Fruit fly (Drosophila melanogaster): ENCODE measurements around the gene Uxs.
A peak's percentile ranks its signal among the peaks of the same experiment; 100 is the strongest.

Gene Uxs

dm6 chr3L:8165436-8165835 is 15.3 kb upstream of the Uxs start, which contains the start of gene CG13675:
Gene CG13675, minus strand, starts transcription at chr3L:8165518.
- TF ChIP-seq Deaf1 (tag; optimal IDR thresholded peaks at IDR 0.05): peak; percentile 67
- no peak for TF ChIP-seq CG12744 (GFP tag; optimal IDR thresholded peaks at IDR 0.05)
- TF ChIP-seq mam (GFP tag; optimal IDR thresholded peaks at IDR 0.05): no peak
- no peak for TF ChIP-seq CG8924 (tag; optimal IDR thresholded peaks at IDR 0.05)
- TF ChIP-seq chinmo (GFP tag; IDR thresholded peaks at IDR 0.05; ENCODE audit: partially characterized antibody): 0 out of 4 replicates have a peak, but pooled peaks have one; percentile 50
- TF ChIP-seq sens (GFP tag): peak; percentile 21

- TF ChIP-seq CG4707 (GFP tag; optimal IDR thresholded peaks at IDR 0.05) (peak; percentile 100), Ravus (GFP tag; IDR thresholded peaks at IDR 0.05) (no peak), unc-4 (GFP tag; IDR thresholded peaks at IDR 0.05; ENCODE audit: partially characterized antibody) (0 out of 2 replicates have a peak, but pooled peaks have one; percentile 29), Sry-δ (GFP tag; optimal IDR thresholded peaks at IDR 0.05) (peak; percentile 45), CG12236 (GFP tag; optimal IDR thresholded peaks at IDR 0.05) (no peak), Dad (GFP tag; optimal IDR thresholded peaks at IDR 0.05) (peak; percentile 16), CG16813 (GFP tag; IDR thresholded peaks at IDR 0.05; ENCODE audit: partially characterized antibody) (peak; percentile 58), dysf (GFP tag; IDR thresholded peaks at IDR 0.05) (no peak), Ets97D (GFP tag; optimal IDR thresholded peaks at IDR 0.05) (peak; percentile 70), CG30403 (GFP tag; optimal IDR thresholded peaks at IDR 0.05) (peak; percentile 26), CG9797 (GFP tag; optimal IDR thresholded peaks at IDR 0.05) (peak; percentile 34), CG11696 (GFP tag; IDR thresholded peaks at IDR 0.05) (no peak), hbn (GFP tag; IDR thresholded peaks at IDR 0.05; ENCODE audit: partially characterized antibody) (peak; percentile 25; the same call in 1 of the 2 replicates), sens (GFP tag) (peak; percentile 77), yki (optimal IDR thresholded peaks at IDR 0.05) (no peak), pzg (GFP tag; optimal IDR thresholded peaks at IDR 0.05) (peak; percentile 81), ems (GFP tag; optimal IDR thresholded peaks at IDR 0.05) (peak; percentile 17), CG4730 (GFP tag; IDR thresholded peaks at IDR 0.05) (no peak), z (GFP tag; IDR thresholded peaks at IDR 0.05) (no peak), gsb (GFP tag; IDR thresholded peaks at IDR 0.05) (no peak), dimm (GFP tag; IDR thresholded peaks at IDR 0.05) (no peak), Lhr (GFP tag; optimal IDR thresholded peaks at IDR 0.05) (no peak), YL-1 (GFP tag; optimal IDR thresholded peaks at IDR 0.05) (peak; percentile 40), CG12071 (GFP tag; optimal IDR thresholded peaks at IDR 0.05) (no peak), tin (GFP tag; optimal IDR thresholded peaks at IDR 0.05) (peak; percentile 25), oc (tag; optimal IDR thresholded peaks at IDR 0.05) (no peak), Doc3 (GFP tag; IDR thresholded peaks at IDR 0.05; ENCODE audit: partially characterized antibody) (0 out of 3 replicates have a peak, but pooled peaks have one; percentile 26), inv (GFP tag; IDR thresholded peaks at IDR 0.05; ENCODE audit: partially characterized antibody) (peak; percentile 29; the same call in 1 of the 2 replicates), CG6791 (GFP tag; IDR thresholded peaks at IDR 0.05; ENCODE audit: partially characterized antibody) (peak; percentile 37; the same call in 1 of the 3 replicates), eve (GFP tag; optimal IDR thresholded peaks at IDR 0.05) (no peak), CG4282 (GFP tag; optimal IDR thresholded peaks at IDR 0.05) (peak; percentile 65), bigmax (GFP tag; optimal IDR thresholded peaks at IDR 0.05) (peak; percentile 54), CG6765 (GFP tag; optimal IDR thresholded peaks at IDR 0.05) (no peak), CG18011 (GFP tag; optimal IDR thresholded peaks at IDR 0.05) (peak; percentile 17), Bgb (GFP tag; IDR thresholded peaks at IDR 0.05; ENCODE audit: partially characterized antibody) (peak; percentile 39; the same call in 1 of the 2 replicates), CG16779 (GFP tag; IDR thresholded peaks at IDR 0.05) (no peak), cg (GFP tag; optimal IDR thresholded peaks at IDR 0.05) (peak; percentile 47), amos (GFP tag; IDR thresholded peaks at IDR 0.05; ENCODE audit: partially characterized antibody) (peak; percentile 54), CG12659 (GFP tag; optimal IDR thresholded peaks at IDR 0.05) (no peak), CG1603 (tag; optimal IDR thresholded peaks at IDR 0.05) (no peak), Xrp1 (GFP tag; IDR thresholded peaks at IDR 0.05) (0 out of 2 replicates have a peak, but pooled peaks have one; percentile 15), BEAF-32 (GFP tag; optimal IDR thresholded peaks at IDR 0.05) (peak; percentile 36), ftz-f1 (GFP tag; optimal IDR thresholded peaks at IDR 0.05) (peak; percentile 9)
These were observed 4.9 kb upstream of the Uxs start, which contains the start of gene RecQ4 for dm6 chr3L:8175818-8176217. Gene RecQ4, minus strand, starts transcription at chr3L:8175978.

All from whole organism, embryonic.